Fruit fly (Drosophila melanogaster) whole organism: ENCODE measurements around the gene yellow-e3.

Experiments
- CG8478 ChIP-seq: fragments of >200 bp; optimal IDR thresholded peaks from 2 replicates; lab custom pipeline; 2018; ENCODE audit warnings: inconsistent platforms
- usp ChIP-seq: fragments of >200 bp; optimal IDR thresholded peaks from 2 replicates; lab custom pipeline; 2017; ENCODE audit warnings: missing biosample characterization, missing genetic modification characterization, mixed read lengths

- TF ChIP-seq CG8478, result no peak
- no peak for TF ChIP-seq usp (GFP tag; lab: Kevin White, UChicago)
These were observed 11.7 kb downstream of the yellow-e3 start for dm6 chr3R:13393009-13393408.
